Fruit fly (Drosophila melanogaster): ENCODE data around the gene salm.

Gene salm

DNA sequence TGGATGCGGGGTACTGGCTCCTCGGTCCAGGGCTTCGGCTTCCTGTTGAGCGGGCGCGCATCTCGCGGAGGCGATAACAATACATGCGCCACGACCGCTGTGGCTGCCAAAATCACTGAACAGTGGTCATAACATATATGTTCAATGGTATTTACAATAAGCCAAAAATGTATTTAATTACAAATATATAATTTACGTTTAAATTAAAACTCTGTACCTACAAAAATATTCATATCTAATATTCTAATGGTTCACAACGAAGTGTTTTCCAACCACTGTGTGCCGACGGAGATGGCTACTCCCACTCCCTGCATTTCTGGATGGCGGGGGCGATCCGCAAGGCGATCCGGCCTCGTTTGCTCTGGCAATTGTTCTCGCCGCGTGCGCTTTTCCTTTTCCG lies 60.7 kb downstream of the salm start (continued):
- TF ChIP-seq CG32006 (GFP tag; optimal IDR thresholded peaks at IDR 0.05) (peak; percentile 44), Ets96B (tag; optimal IDR thresholded peaks at IDR 0.05) (peak; percentile 15), Lpt (GFP tag; optimal IDR thresholded peaks at IDR 0.05) (no peak), CG3919 (GFP tag; optimal IDR thresholded peaks at IDR 0.05) (peak; percentile 38), Sox102F (GFP tag; optimal IDR thresholded peaks at IDR 0.05) (peak; percentile 29), Sox15 (GFP tag; optimal IDR thresholded peaks at IDR 0.05) (no peak), fd85E (GFP tag; optimal IDR thresholded peaks at IDR 0.05) (no peak), CG6792 (GFP tag; optimal IDR thresholded peaks at IDR 0.05) (peak; percentile 15), svp (GFP tag) (peak; percentile 76), fd59A (GFP tag; optimal IDR thresholded peaks at IDR 0.05) (no peak), Met (GFP tag; optimal IDR thresholded peaks at IDR 0.05) (peak; percentile 43), Sox14 (GFP tag; optimal IDR thresholded peaks at IDR 0.05) (peak; percentile 26), achi (GFP tag; optimal IDR thresholded peaks at IDR 0.05) (peak; percentile 32), spab (GFP tag; optimal IDR thresholded peaks at IDR 0.05) (no peak), CG10669 (GFP tag; optimal IDR thresholded peaks at IDR 0.05) (no peak), Ets21C (GFP tag; optimal IDR thresholded peaks at IDR 0.05) (no peak), CG34406 (GFP tag; optimal IDR thresholded peaks at IDR 0.05) (no peak), cyc (GFP tag; optimal IDR thresholded peaks at IDR 0.05) (peak; percentile 7), acj6 (GFP tag; optimal IDR thresholded peaks at IDR 0.05) (no peak), net (GFP tag; optimal IDR thresholded peaks at IDR 0.05) (no peak), dsx (GFP tag; optimal IDR thresholded peaks at IDR 0.05; ENCODE audit: poor library complexity, severe bottlenecking) (no peak), CG6854 (GFP tag; optimal IDR thresholded peaks at IDR 0.05) (no peak), topi (GFP tag; optimal IDR thresholded peaks at IDR 0.05) (peak; percentile 14)
